Worm (Caenorhabditis elegans): ENCODE data around the gene glt-1.
A peak's percentile ranks its signal among the peaks of the same experiment; 100 is the strongest.

glt-1 gene

DNA sequence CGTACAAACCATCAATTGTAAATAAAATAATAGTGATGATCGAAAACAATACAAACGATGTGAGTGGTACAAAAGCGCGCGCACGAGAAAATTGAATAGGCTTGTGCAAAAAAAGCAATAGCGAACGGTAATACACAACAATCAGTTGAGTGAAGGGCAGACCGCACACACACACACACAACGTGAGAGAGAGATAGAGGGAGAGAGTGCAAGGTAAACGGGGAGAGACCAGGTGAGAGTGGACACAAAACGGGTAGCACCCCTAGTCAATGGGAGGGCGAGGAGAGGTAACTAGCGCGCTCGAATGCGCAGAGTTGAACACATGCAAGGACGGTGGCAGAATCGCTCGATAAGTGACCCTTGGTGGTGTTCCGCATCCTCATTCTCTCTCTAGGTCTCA is 23.6 kb upstream of the glt-1 start (continued):
- no peak for TF ChIP-seq nhr-25 (tag; optimal IDR thresholded peaks at IDR 0.05; ENCODE audit: borderline replicate concordance, insufficient read depth)
- TF ChIP-seq nhr-77 (tag; optimal IDR thresholded peaks at IDR 0.05), result no peak
- TF ChIP-seq lin-29 (GFP tag; IDR thresholded peaks at IDR 0.05), result no peak
- TF ChIP-seq mxl-2 (GFP tag; conservative IDR thresholded peaks at IDR 0.05), result no peak
- no peak for TF ChIP-seq pha-4 (GFP tag; IDR thresholded peaks at IDR 0.05)
- peak; percentile 95 for TF ChIP-seq pha-4 (tag; optimal IDR thresholded peaks at IDR 0.05)
- peak; percentile 4 for TF ChIP-seq F10B5.3 (tag; optimal IDR thresholded peaks at IDR 0.05)
- TF ChIP-seq ZK337.2 (GFP tag; IDR thresholded peaks at IDR 0.05), result no peak
- peak; percentile 34 for TF ChIP-seq pqm-1 (tag; optimal IDR thresholded peaks at IDR 0.05)
- no peak for TF ChIP-seq mdt-29 (GFP tag; IDR thresholded peaks at IDR 0.05)
- peak; percentile 60 for TF ChIP-seq mxl-3 (GFP tag; optimal IDR thresholded peaks at IDR 0.05)
- TF ChIP-seq rbr-2 (tag; optimal IDR thresholded peaks at IDR 0.05), result peak; percentile 30
- TF ChIP-seq dve-1 (tag; optimal IDR thresholded peaks at IDR 0.05; ENCODE audit: insufficient read depth), result peak; percentile 66
- no peak for TF ChIP-seq saeg-2 (GFP tag; IDR thresholded peaks at IDR 0.05)
- TF ChIP-seq egl-43 (GFP tag; IDR thresholded peaks at IDR 0.05), result no peak
- no peak for TF ChIP-seq ztf-7 (tag; optimal IDR thresholded peaks at IDR 0.05)
- no peak for TF ChIP-seq vab-7 (GFP tag; IDR thresholded peaks at IDR 0.05)
- TF ChIP-seq hif-1 (tag; optimal IDR thresholded peaks at IDR 0.05), result peak in 1 of 2 experiments; percentile 4
- TF ChIP-seq zfp-3 (GFP tag; conservative IDR thresholded peaks at IDR 0.05), result no peak
- TF ChIP-seq nhr-28 (tag; optimal IDR thresholded peaks at IDR 0.05), result peak; percentile 87
- TF ChIP-seq spr-1 (tag; optimal IDR thresholded peaks at IDR 0.05), result no peak

- TF ChIP-seq php-3 (GFP tag; IDR thresholded peaks at IDR 0.05) (no peak), dmd-8 (GFP tag; IDR thresholded peaks at IDR 0.05) (no peak), D1046.2 (GFP tag; IDR thresholded peaks at IDR 0.05) (no peak), aly-2 (tag; optimal IDR thresholded peaks at IDR 0.05) (no peak), nhr-11 (tag; optimal IDR thresholded peaks at IDR 0.05) (no peak), hif-1 (tag; optimal IDR thresholded peaks at IDR 0.05) (no peak), nhr-28 (tag; optimal IDR thresholded peaks at IDR 0.05) (peak; percentile 35), zip-2 (tag; optimal IDR thresholded peaks at IDR 0.05) (no peak), ceh-20 (GFP tag; IDR thresholded peaks at IDR 0.05) (no peak), pqm-1 (tag; optimal IDR thresholded peaks at IDR 0.05) (peak; percentile 49), skn-1 (tag; optimal IDR thresholded peaks at IDR 0.05) (no peak), daf-16 (GFP tag; optimal IDR thresholded peaks at IDR 0.05) (no peak), daf-16 (tag; optimal IDR thresholded peaks at IDR 0.05) (peak; percentile 27), gei-8 (GFP tag; optimal IDR thresholded peaks at IDR 0.05) (no peak), mxl-3 (GFP tag; optimal IDR thresholded peaks at IDR 0.05) (no peak), Y75B8A.6 (GFP tag; IDR thresholded peaks at IDR 0.05) (no peak), lin-15B (tag; optimal IDR thresholded peaks at IDR 0.05) (no peak), daf-8 (GFP tag; IDR thresholded peaks at IDR 0.05) (no peak), lin-29 (GFP tag; IDR thresholded peaks at IDR 0.05) (no peak), lin-38 (GFP tag; IDR thresholded peaks at IDR 0.05) (no peak), ama-1 (optimal IDR thresholded peaks at IDR 0.05) (no peak), nhr-10 (tag; optimal IDR thresholded peaks at IDR 0.05) (no peak)
Measured at ce11 chrX:3473793-3474192, 22.0 kb upstream of the glt-1 start.

ce11 chrX:3479950-3480349 is 15.9 kb upstream of the glt-1 start, which contains the start of gene wrt-6:
Gene wrt-6 (plus strand): TSS chrX:3480250.
- TF ChIP-seq hlh-30 (tag; optimal IDR thresholded peaks at IDR 0.05; ENCODE audit: insufficient read depth) (no peak), Y5F2A.4 (GFP tag; optimal IDR thresholded peaks at IDR 0.05) (no peak), pha-4 (GFP tag; IDR thresholded peaks at IDR 0.05) (no peak), pha-4 (tag; optimal IDR thresholded peaks at IDR 0.05) (no peak), lin-38 (GFP tag; IDR thresholded peaks at IDR 0.05) (no peak)

Measured in whole organism, L4 larva.